Fruit fly (Drosophila melanogaster): ENCODE measurements around the gene CG42394.

Gene CG42394

dm6 chr3R:10884678-10885421 lies 35.2 kb downstream of the CG42394 start, which contains the start of gene CG14696:
Gene CG14696 (minus strand): TSS chr3R:10885001.
- TF ChIP-seq CG8478 (optimal IDR thresholded peaks at IDR 0.05) (no peak), CTCF (optimal IDR thresholded peaks at IDR 0.05) (no peak)

- TF ChIP-seq CG8478 (optimal IDR thresholded peaks at IDR 0.05) (no peak), CTCF (optimal IDR thresholded peaks at IDR 0.05) (no peak)
Measured at dm6 chr3R:10885422-10886081, 35.9 kb downstream of the CG42394 start, which contains the start of gene Leash. Gene Leash (plus strand): TSS chr3R:10885540.

dm6 chr3R:10886462-10887315 lies 37.1 kb downstream of the CG42394 start:
- no peak for TF ChIP-seq CTCF (optimal IDR thresholded peaks at IDR 0.05)
- TF ChIP-seq CG8478 (optimal IDR thresholded peaks at IDR 0.05): no peak

dm6 chr3R:10888300-10888632 lies 38.6 kb downstream of the CG42394 start:
- TF ChIP-seq CTCF (optimal IDR thresholded peaks at IDR 0.05) (no peak), CG8478 (optimal IDR thresholded peaks at IDR 0.05) (no peak)

dm6 chr3R:10888633-10889519 lies 39.3 kb downstream of the CG42394 start:
- TF ChIP-seq CTCF (optimal IDR thresholded peaks at IDR 0.05) (no peak), CG8478 (optimal IDR thresholded peaks at IDR 0.05) (no peak)

dm6 chr3R:10889520-10889887 lies 39.9 kb downstream of the CG42394 start, which contains the start of gene Ak3:
Gene Ak3 (minus strand): TSS chr3R:10889588.
- no peak for TF ChIP-seq CG8478 (optimal IDR thresholded peaks at IDR 0.05)
- no peak for TF ChIP-seq CTCF (optimal IDR thresholded peaks at IDR 0.05)

dm6 chr3R:10893327-10893726 lies 43.7 kb downstream of the CG42394 start, which contains the start of gene CG6621:
Gene CG6621 (minus strand): TSS chr3R:10893531.
- TF ChIP-seq CG8478 (optimal IDR thresholded peaks at IDR 0.05): no peak
- TF ChIP-seq CTCF (optimal IDR thresholded peaks at IDR 0.05): peak; percentile 50 to 68
